Worm (Caenorhabditis elegans): ENCODE data around the gene M176.4.

M176.4 gene

DNA sequence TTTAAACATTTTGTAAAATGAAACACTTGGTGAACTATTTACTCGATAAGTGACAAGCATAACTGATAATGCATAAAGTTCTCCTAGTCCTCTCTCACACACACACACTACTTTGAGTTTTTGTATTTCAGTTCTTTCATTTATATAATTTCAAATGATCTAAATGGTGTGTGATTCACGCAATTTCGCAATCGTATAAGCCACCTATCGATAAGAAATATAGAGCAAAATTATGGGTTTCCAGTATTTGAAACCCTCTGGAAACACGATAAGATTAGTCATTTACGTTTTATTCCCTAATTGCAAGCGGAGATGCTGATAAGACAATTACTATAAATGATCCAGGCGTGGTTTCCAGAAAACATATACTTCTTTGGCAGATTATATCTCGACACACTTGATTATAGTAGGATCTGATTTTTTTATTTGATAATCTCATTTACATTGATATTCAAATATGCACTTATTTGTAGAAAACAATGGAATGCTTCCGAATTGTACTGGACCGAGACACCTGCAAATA lies 6.0 kb upstream of the M176.4 start, which contains the start of gene arrd-3:
Gene arrd-3, plus strand, starts transcription at position 473 of the 523 bp plus-strand sequence.
- TF ChIP-seq elt-2 (tag; optimal IDR thresholded peaks at IDR 0.05) (peak; percentile 73), eor-1 (tag; optimal IDR thresholded peaks at IDR 0.05) (no peak), pqm-1 (tag; optimal IDR thresholded peaks at IDR 0.05) (peak; percentile 87)

DNA sequence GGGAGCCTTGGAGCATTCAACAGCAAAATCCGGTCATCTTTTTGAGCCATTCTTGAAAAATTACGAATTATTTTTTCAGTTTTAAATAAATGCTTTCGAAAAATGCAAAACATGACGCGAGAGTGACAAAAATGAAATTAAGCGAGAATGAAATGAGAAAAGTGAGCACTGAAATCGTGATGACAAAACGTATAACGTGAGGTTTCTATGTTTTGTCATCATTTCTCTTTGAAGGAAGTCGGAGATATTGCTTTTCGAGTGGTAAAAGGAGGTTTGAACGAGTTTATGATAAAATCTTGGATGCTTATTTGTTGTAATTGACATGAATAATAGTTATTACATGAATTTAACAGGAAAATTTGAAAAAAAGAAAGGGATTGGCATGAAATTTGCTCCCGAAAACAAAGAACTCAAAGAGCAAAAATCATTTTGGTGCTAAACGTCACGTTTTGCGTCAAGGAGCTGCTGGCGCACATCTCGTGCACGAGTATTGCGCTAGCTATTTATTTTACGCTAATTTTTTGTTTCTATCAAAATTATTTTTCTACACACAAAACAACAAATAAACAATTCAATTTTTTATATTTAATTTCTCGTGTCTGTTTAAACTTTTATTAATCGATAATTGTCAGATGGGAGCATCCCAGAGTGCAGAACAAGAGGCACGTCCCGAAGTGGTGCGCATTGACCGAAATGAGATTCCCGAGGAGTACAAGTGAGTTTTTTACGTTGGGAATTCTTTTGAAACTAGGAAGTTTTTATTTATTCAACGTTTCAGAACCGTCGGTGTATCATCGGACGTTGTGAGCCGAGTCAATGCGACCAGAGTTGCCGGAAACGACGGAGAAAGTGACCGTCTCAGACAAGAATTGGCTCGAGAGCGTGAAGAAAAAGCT lies 1.5 kb upstream of the M176.4 start, which contains the start of the genes gss-1 and chch-3:
Gene gss-1, minus strand, starts transcription at position 51 of the 896 bp plus-strand sequence.
Gene chch-3, plus strand, starts transcription at position 633 of the 896 bp plus-strand sequence.
- TF ChIP-seq pha-4 (tag; optimal IDR thresholded peaks at IDR 0.05) (peak; percentile 75), fos-1 (tag; optimal IDR thresholded peaks at IDR 0.05) (no peak), ceh-9 (tag; optimal IDR thresholded peaks at IDR 0.05) (no peak), lin-39 (tag; optimal IDR thresholded peaks at IDR 0.05) (peak; percentile 55), snpc-4 (tag; optimal IDR thresholded peaks at IDR 0.05) (peak; percentile 64), pqm-1 (tag; optimal IDR thresholded peaks at IDR 0.05) (peak; percentile 0), ceh-82 (tag; optimal IDR thresholded peaks at IDR 0.05) (no peak), lin-15B (tag; optimal IDR thresholded peaks at IDR 0.05) (peak; percentile 55), nhr-23 (tag; optimal IDR thresholded peaks at IDR 0.05) (peak; percentile 32), ztf-11 (tag; optimal IDR thresholded peaks at IDR 0.05) (no peak), fkh-2 (tag; optimal IDR thresholded peaks at IDR 0.05) (no peak), ama-1 (optimal IDR thresholded peaks at IDR 0.05) (no peak), elt-1 (tag; optimal IDR thresholded peaks at IDR 0.05) (no peak), elt-2 (tag; optimal IDR thresholded peaks at IDR 0.05) (peak; percentile 54), nhr-43 (tag; optimal IDR thresholded peaks at IDR 0.05; ENCODE audit: poor library complexity, severe bottlenecking) (peak; percentile 40)

DNA sequence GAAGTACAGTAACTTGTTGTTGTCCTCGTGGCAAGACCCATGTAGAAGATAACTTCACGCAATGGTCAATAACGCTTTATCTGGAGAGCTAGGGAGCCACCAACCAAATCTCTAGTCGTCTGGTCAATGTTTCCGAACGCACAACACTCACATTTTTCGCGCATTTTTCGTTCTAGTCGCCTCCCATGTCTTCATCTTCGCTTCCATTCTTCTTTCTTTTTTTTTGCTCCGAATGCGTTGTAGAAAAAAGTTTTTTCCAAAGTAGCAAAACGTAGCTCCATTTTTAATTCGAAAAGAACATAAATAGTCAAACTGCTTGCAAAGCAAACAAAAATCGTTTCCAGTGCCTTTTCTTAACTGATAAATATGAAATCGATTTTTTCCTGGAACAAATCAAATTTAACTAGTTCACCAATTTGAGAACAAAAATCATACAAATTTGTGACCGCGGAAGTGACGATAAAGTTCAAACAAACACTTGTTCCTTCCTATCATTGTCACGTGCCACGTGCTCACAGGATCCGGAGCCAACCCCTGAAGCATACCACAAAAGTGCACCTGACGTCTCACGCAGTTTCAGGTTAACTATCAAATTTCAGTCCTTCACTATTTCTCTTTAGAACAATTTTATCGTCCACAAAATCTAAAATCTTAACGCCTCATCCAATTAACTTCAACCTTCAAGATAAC lies 823 bp downstream of the M176.4 start:
- TF ChIP-seq elt-2 (tag; optimal IDR thresholded peaks at IDR 0.05) (peak; percentile 39), unc-39 (tag; optimal IDR thresholded peaks at IDR 0.05) (no peak), jun-1 (tag; optimal IDR thresholded peaks at IDR 0.05) (peak; percentile 26), pha-4 (tag; optimal IDR thresholded peaks at IDR 0.05) (peak; percentile 13), pqm-1 (tag; optimal IDR thresholded peaks at IDR 0.05) (peak; percentile 55)

DNA sequence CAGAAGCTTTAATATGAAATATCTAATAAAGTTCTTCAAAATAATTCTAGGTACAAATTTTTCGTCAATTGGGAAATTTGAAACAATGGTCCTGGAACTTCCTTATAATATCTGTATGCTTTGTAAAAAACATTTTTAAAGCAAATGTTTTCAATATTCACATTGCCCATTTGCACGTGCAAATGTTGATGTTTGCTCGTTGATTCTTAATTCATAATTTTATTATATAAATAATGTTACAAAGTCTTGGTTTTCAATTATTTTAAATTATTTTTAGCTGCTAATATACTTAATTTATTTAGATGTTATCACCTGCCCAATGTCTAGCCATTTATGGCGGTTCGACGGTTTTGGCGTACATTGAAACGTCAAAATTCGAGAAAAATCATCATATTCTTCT lies 3.8 kb downstream of the M176.4 start, which contains the start of gene M176.11:
Gene M176.11, plus strand, starts transcription at position 301 of the 400 bp plus-strand sequence.
- no peak for TF ChIP-seq daf-12 (tag; optimal IDR thresholded peaks at IDR 0.05)
- TF ChIP-seq ceh-28 (tag; optimal IDR thresholded peaks at IDR 0.05): no peak
- TF ChIP-seq ceh-16 (tag; optimal IDR thresholded peaks at IDR 0.05): no peak
- no peak for TF ChIP-seq jun-1 (tag; optimal IDR thresholded peaks at IDR 0.05)

DNA sequence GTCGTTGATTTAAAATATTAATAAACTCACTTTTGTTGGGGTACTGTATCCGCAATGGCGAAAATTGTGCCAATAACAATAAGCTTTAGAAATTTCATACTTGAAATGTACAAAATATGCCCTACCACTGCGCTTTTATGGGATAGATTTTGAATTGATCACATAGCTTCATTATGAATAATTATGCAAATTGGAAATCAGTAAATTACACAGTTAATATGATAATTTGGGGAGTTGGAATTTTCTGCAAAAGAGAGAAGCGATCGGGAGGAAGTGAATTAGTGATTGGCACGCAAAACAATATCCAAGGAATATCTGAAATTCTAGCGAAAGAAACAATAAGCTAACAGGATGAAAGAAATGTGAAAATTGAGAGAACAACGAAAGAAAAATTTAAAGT lies 7.9 kb downstream of the M176.4 start, which contains the start of gene M176.10:
Gene M176.10, minus strand, starts transcription at position 101 of the 400 bp plus-strand sequence.
- TF ChIP-seq jun-1 (tag; optimal IDR thresholded peaks at IDR 0.05) (no peak), ztf-11 (tag; optimal IDR thresholded peaks at IDR 0.05) (no peak), nhr-12 (tag; optimal IDR thresholded peaks at IDR 0.05) (no peak), aly-2 (tag; optimal IDR thresholded peaks at IDR 0.05) (no peak), zag-1 (tag; optimal IDR thresholded peaks at IDR 0.05) (no peak), ceh-9 (tag; optimal IDR thresholded peaks at IDR 0.05) (no peak), lin-39 (tag; optimal IDR thresholded peaks at IDR 0.05) (no peak), nhr-23 (tag; optimal IDR thresholded peaks at IDR 0.05) (no peak), pha-4 (tag; optimal IDR thresholded peaks at IDR 0.05) (no peak), mml-1 (tag; optimal IDR thresholded peaks at IDR 0.05) (no peak)

DNA sequence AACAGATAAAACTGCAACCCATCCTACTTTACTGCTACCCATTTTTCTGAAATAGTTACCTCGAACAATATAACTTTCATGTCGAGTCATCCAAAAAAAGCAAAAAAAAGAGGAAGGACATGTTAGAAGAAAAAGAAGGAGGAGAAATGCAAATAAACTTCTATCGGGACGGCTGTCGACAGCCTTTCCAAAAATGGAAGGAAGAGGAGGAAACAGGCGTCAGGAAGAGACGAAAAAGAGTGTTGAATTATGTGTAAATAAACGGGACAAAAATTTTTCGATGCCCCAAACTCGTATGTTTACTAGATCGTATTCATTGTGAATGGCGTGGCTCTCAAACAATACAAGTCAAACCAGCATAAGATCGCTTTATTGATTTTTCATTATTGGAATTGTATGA lies 9.5 kb downstream of the M176.4 start, which contains the start of gene M176.5:
Gene M176.5, minus strand, starts transcription at position 101 of the 400 bp plus-strand sequence.
- TF ChIP-seq mdl-1 (tag; optimal IDR thresholded peaks at IDR 0.05) (no peak), pha-4 (tag; optimal IDR thresholded peaks at IDR 0.05) (peak; percentile 78), fkh-10 (GFP tag; optimal IDR thresholded peaks at IDR 0.05) (no peak), hmg-11 (tag; optimal IDR thresholded peaks at IDR 0.05) (peak; percentile 5), nhr-28 (tag; optimal IDR thresholded peaks at IDR 0.05) (no peak)

All from whole organism, L3 larva.